Worm (Caenorhabditis elegans) whole organism, young adult: ENCODE results near the gene tin-10.
A peak's percentile ranks its signal among the peaks of the same experiment; 100 is the strongest.

ENCODE experiments used
- B0035.1 ChIP-seq: sonication (generic microtip); optimal IDR thresholded peaks from 2 replicates; lab custom pipeline; 2016; ENCODE audit warnings: missing genetic modification characterization, mild to moderate bottlenecking, missing compliant biosample characterization, missing genotype, missing genetic modification reagents
- B0261.1 ChIP-seq: sonication (generic microtip); optimal IDR thresholded peaks from 2 replicates; lab custom pipeline; 2016; ENCODE audit warnings: mild to moderate bottlenecking, missing genetic modification characterization, moderate library complexity, missing compliant biosample characterization
- D2030.7 ChIP-seq: fragments of 200-800 bp; sonication (Bioruptor generic); IDR thresholded peaks from 2 replicates; pipeline ENCODE4 v1.3.6; 2022; ENCODE audit warnings: missing genetic modification reagents, missing genetic modification characterization, missing compliant biosample characterization
- F10E7.11 ChIP-seq: sonication (generic microtip); optimal IDR thresholded peaks from 2 replicates; lab custom pipeline; 2017; ENCODE audit warnings: mild to moderate bottlenecking, missing genetic modification characterization, moderate library complexity, missing compliant biosample characterization
- F39B2.1 ChIP-seq: fragments of 200-800 bp; sonication (Bioruptor generic); IDR thresholded peaks from 2 replicates; pipeline ENCODE4 v1.3.6; 2022; ENCODE audit warnings: missing genetic modification reagents, missing genetic modification characterization, missing compliant biosample characterization
- F49E8.2 ChIP-seq: sonication (generic microtip); optimal IDR thresholded peaks from 3 replicates; lab custom pipeline; 2017; ENCODE audit warnings: missing genetic modification characterization, mild to moderate bottlenecking, missing compliant biosample characterization, antibody characterized with exemption, moderate library complexity; ENCODE audit not compliant: insufficient read depth
- Y67H2A.10 ChIP-seq: fragments of 200-800 bp; sonication (Bioruptor generic); conservative IDR thresholded peaks from 2 replicates; pipeline ENCODE4 v1.3.6; 2022; ENCODE audit warnings: missing genetic modification reagents, missing genetic modification characterization, missing compliant biosample characterization
- Y95B8A.8 ChIP-seq: fragments of 200-800 bp; sonication (Bioruptor generic); IDR thresholded peaks from 2 replicates; pipeline ENCODE4 v1.3.6; 2022; ENCODE audit warnings: missing genetic modification reagents, missing genetic modification characterization, missing compliant biosample characterization
- athp-1 ChIP-seq: sonication (generic microtip); optimal IDR thresholded peaks from 2 replicates; lab custom pipeline; 2017; ENCODE audit warnings: mild to moderate bottlenecking, missing genetic modification characterization, missing compliant biosample characterization
- attf-5 ChIP-seq: fragments of 200-800 bp; sonication (Bioruptor generic); optimal IDR thresholded peaks from 2 replicates; lab custom pipeline; 2018; ENCODE audit warnings: mild to moderate bottlenecking, missing genetic modification characterization, missing compliant biosample characterization
- bed-2 ChIP-seq: fragments of 200-800 bp; sonication (Bioruptor generic); IDR thresholded peaks from 2 replicates; pipeline ENCODE4 v1.3.6; 2022; ENCODE audit warnings: missing genetic modification reagents, missing genetic modification characterization, missing compliant biosample characterization
- ccch-3 ChIP-seq: fragments of 200-800 bp; sonication (Bioruptor generic); optimal IDR thresholded peaks from 2 replicates; lab custom pipeline; 2018; ENCODE audit warnings: mild to moderate bottlenecking, missing genetic modification characterization, missing compliant biosample characterization
- ceh-100 ChIP-seq: fragments of 200-800 bp; sonication (Bioruptor generic); IDR thresholded peaks from 2 replicates; pipeline ENCODE4 v1.3.6; 2022; ENCODE audit warnings: missing genetic modification reagents, missing genetic modification characterization, missing compliant biosample characterization
- die-1 ChIP-seq: sonication (generic microtip); optimal IDR thresholded peaks from 2 replicates; lab custom pipeline; 2016; ENCODE audit warnings: missing genotype, mild to moderate bottlenecking, missing genetic modification characterization, missing compliant biosample characterization
- dpl-1 ChIP-seq: fragments of 150-350 bp; optimal IDR thresholded peaks from 2 replicates; lab custom pipeline; 2014; ENCODE audit warnings: missing biosample characterization, missing genetic modification reagents, missing genetic modification characterization
- egl-44 ChIP-seq: fragments of 200-800 bp; sonication (Bioruptor generic); IDR thresholded peaks from 2 replicates; pipeline ENCODE4 v1.3.6; 2022; ENCODE audit warnings: missing genetic modification reagents, missing genetic modification characterization, missing compliant biosample characterization
- egrh-3 ChIP-seq: fragments of 200-800 bp; sonication (Bioruptor generic); IDR thresholded peaks from 2 replicates; pipeline ENCODE4 v1.3.6; 2022; ENCODE audit warnings: missing genetic modification reagents, missing genetic modification characterization, missing compliant biosample characterization
- ekl-4 ChIP-seq: fragments of 200-800 bp; sonication (Bioruptor generic); IDR thresholded peaks from 2 replicates; pipeline ENCODE4 v1.3.6; 2022; ENCODE audit warnings: missing genetic modification reagents, missing genetic modification characterization, missing compliant biosample characterization
- ets-4 ChIP-seq: fragments of 200-800 bp; sonication (Bioruptor generic); optimal IDR thresholded peaks from 2 replicates; lab custom pipeline; 2018; ENCODE audit warnings: mild to moderate bottlenecking, missing genetic modification characterization, missing compliant biosample characterization
- gei-17 ChIP-seq: fragments of 200-800 bp; sonication (Bioruptor generic); optimal IDR thresholded peaks from 2 replicates; lab custom pipeline; 2018; ENCODE audit warnings: mild to moderate bottlenecking, missing genetic modification characterization, missing compliant biosample characterization
- him-1 ChIP-seq: sonication (generic microtip); optimal IDR thresholded peaks from 2 replicates; lab custom pipeline; 2016; ENCODE audit warnings: missing genotype, missing genetic modification reagents, missing genetic modification characterization, missing compliant biosample characterization
- hlh-26 ChIP-seq: fragments of 200-800 bp; sonication (Bioruptor generic); conservative IDR thresholded peaks from 2 replicates; pipeline ENCODE4 v1.3.6; 2022; ENCODE audit warnings: missing genetic modification reagents, missing genetic modification characterization, missing compliant biosample characterization
- hmg-20 ChIP-seq: fragments of 200-800 bp; sonication (Bioruptor generic); IDR thresholded peaks from 2 replicates; pipeline ENCODE4 v1.3.6; 2022; ENCODE audit warnings: missing genetic modification reagents, missing genetic modification characterization, missing compliant biosample characterization
- lag-1 ChIP-seq: fragments of 200-800 bp; sonication (Bioruptor generic); IDR thresholded peaks from 2 replicates; pipeline ENCODE4 v1.3.6; 2022; ENCODE audit warnings: missing genetic modification reagents, missing genetic modification characterization, missing compliant biosample characterization
- lin-54 ChIP-seq: fragments of 200-800 bp; sonication (Bioruptor generic); optimal IDR thresholded peaks from 2 replicates; lab custom pipeline; 2018; ENCODE audit warnings: mild to moderate bottlenecking, missing genetic modification characterization, missing compliant biosample characterization
- lsy-27 ChIP-seq: sonication (generic microtip); optimal IDR thresholded peaks from 2 replicates; lab custom pipeline; 2017; ENCODE audit warnings: missing genetic modification characterization, mild to moderate bottlenecking, missing compliant biosample characterization, antibody characterized with exemption, missing genotype, borderline replicate concordance; ENCODE audit not compliant: insufficient read depth
- madf-8 ChIP-seq: fragments of 200-800 bp; sonication (Bioruptor generic); conservative IDR thresholded peaks from 2 replicates; pipeline ENCODE4 v1.3.6; 2022; ENCODE audit warnings: missing genetic modification reagents, missing genetic modification characterization, missing compliant biosample characterization
- mel-28 ChIP-seq: sonication (generic microtip); optimal IDR thresholded peaks from 2 replicates; lab custom pipeline; 2016; ENCODE audit warnings: borderline replicate concordance, mild to moderate bottlenecking, missing genetic modification characterization, missing compliant biosample characterization
- nfya-1 ChIP-seq: sonication (generic microtip); optimal IDR thresholded peaks from 2 replicates; lab custom pipeline; 2017; ENCODE audit warnings: antibody characterized with exemption, missing compliant biosample characterization, missing genetic modification characterization, borderline replicate concordance; ENCODE audit not compliant: insufficient read depth
- nfyb-1 ChIP-seq: fragments of 200-800 bp; sonication (Bioruptor generic); IDR thresholded peaks from 2 replicates; pipeline ENCODE4 v1.3.6; 2022; ENCODE audit warnings: missing genetic modification reagents, missing genetic modification characterization, missing compliant biosample characterization
- nhr-27 ChIP-seq: fragments of 200-800 bp; sonication (Bioruptor generic); optimal IDR thresholded peaks from 2 replicates; lab custom pipeline; 2018; ENCODE audit warnings: mild to moderate bottlenecking, missing genetic modification characterization, moderate library complexity, missing compliant biosample characterization
- pbrm-1 ChIP-seq: fragments of 200-800 bp; sonication (Bioruptor generic); IDR thresholded peaks from 2 replicates; pipeline ENCODE4 v1.3.6; 2022; ENCODE audit warnings: missing genetic modification reagents, missing genetic modification characterization, missing compliant biosample characterization
- repo-1 ChIP-seq: sonication (generic microtip); optimal IDR thresholded peaks from 2 replicates; lab custom pipeline; 2017; ENCODE audit warnings: mild to moderate bottlenecking, missing genetic modification characterization, missing compliant biosample characterization
- rpc-1 ChIP-seq, 2 experiments: fragments of 150-350 bp in 1 of 2; sonication (generic microtip) in 1 of 2; optimal IDR thresholded peaks; 2 replicates each; lab custom pipeline; 2014 to 2018; ENCODE audit warnings: missing biosample characterization in 1 of 2, missing genetic modification characterization in 1 of 2, missing genetic modification reagents in 1 of 2, missing genotype in 1 of 2
- snpc-3.4 ChIP-seq: sonication (generic microtip); optimal IDR thresholded peaks from 2 replicates; lab custom pipeline; 2017; ENCODE audit warnings: missing genetic modification characterization, mild to moderate bottlenecking, missing compliant biosample characterization, antibody characterized with exemption, moderate library complexity, missing genotype, missing genetic modification reagents
- snpc-4 ChIP-seq, 5 experiments: fragments of 150-350 bp in 1 of 5; sonication (generic microtip) in 4 of 5; optimal IDR thresholded peaks; 2 replicates each; lab custom pipeline; 2014 to 2018; ENCODE audit warnings: missing genetic modification characterization in 5 of 5, missing biosample characterization in 3 of 5, antibody characterized with exemption in 2 of 5, mild to moderate bottlenecking in 2 of 5, missing compliant biosample characterization in 2 of 5, missing genotype in 2 of 5, moderate library complexity in 2 of 5, missing genetic modification reagents in 1 of 5
- somi-1 ChIP-seq: fragments of 200-800 bp; sonication (Bioruptor generic); optimal IDR thresholded peaks from 2 replicates; lab custom pipeline; 2018; ENCODE audit warnings: mild to moderate bottlenecking, missing genetic modification characterization, missing compliant biosample characterization
- tbx-9 ChIP-seq: sonication (generic microtip); optimal IDR thresholded peaks from 2 replicates; lab custom pipeline; 2016; ENCODE audit warnings: borderline replicate concordance, missing genetic modification characterization, inconsistent platforms, missing compliant biosample characterization
- ztf-25 ChIP-seq: fragments of 200-800 bp; sonication (Bioruptor generic); IDR thresholded peaks from 2 replicates; pipeline ENCODE4 v1.3.6; 2022; ENCODE audit warnings: missing genetic modification reagents, missing genetic modification characterization, missing compliant biosample characterization
- ztf-26 ChIP-seq: sonication (generic microtip); optimal IDR thresholded peaks from 2 replicates; lab custom pipeline; 2017; ENCODE audit warnings: missing genetic modification characterization, missing compliant biosample characterization

The tin-10 gene

DNA sequence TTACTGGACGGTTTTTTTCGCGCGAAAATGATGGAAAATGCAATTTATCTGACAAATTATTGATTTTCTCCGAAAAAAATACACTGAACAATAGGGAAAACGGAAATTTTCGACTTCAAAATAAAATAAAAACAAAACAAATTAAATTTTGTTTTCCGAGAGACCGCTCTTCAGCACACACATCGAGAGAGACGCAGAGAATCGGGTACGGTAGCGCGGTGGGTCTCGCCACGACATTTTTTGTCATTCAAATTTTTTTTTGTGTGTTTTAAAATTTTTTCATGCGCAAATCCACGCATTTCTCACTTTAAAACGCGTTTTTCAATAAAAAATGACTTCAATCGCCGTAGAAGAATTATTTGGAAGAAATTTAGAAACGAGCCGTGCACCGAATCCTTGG, 21.4 kb upstream of the tin-10 start (continued):
- peak; percentile 85 for TF ChIP-seq lin-54 (GFP tag; lab: Kevin White, UChicago)
- no peak for TF ChIP-seq egrh-3 (GFP tag; lab: Robert Waterston, UW)
- TF ChIP-seq F39B2.1: no peak
- TF ChIP-seq ets-4 (GFP tag; lab: Kevin White, UChicago): no peak
- no peak for TF ChIP-seq somi-1 (GFP tag; lab: Kevin White, UChicago)
- TF ChIP-seq athp-1: no peak
- no peak for TF ChIP-seq F10E7.11 (tag; lab: Kevin White, UChicago)
- TF ChIP-seq nhr-27: no peak
- TF ChIP-seq nfyb-1 (GFP tag; lab: Robert Waterston, UW): no peak; the same call in 1 of the 2 replicates
- 0 out of 2 replicates have a peak, but pooled peaks have one; percentile 41 for TF ChIP-seq Y95B8A.8 (GFP tag; lab: Robert Waterston, UW)
- no peak for TF ChIP-seq dpl-1
- peak; percentile 74 for TF ChIP-seq F49E8.2
- no peak for TF ChIP-seq ztf-25 (GFP tag; lab: Robert Waterston, UW)
- TF ChIP-seq nfya-1 (tag; lab: Kevin White, UChicago): no peak
- no peak for TF ChIP-seq hmg-20
- TF ChIP-seq snpc-4 (GFP tag; optimal IDR thresholded peaks at IDR 0.05; lab: Kevin White, UChicago): no peak
- TF ChIP-seq snpc-4 (tag; optimal IDR thresholded peaks at IDR 0.05; lab: Kevin White, UChicago): no peak
- TF ChIP-seq tbx-9 (tag; lab: Kevin White, UChicago): no peak
- no peak for TF ChIP-seq lsy-27
- no peak for TF ChIP-seq mel-28
- TF ChIP-seq attf-5: no peak
- no peak for TF ChIP-seq gei-17
- TF ChIP-seq hlh-26: no peak
- no peak for TF ChIP-seq ztf-26 (tag; lab: Kevin White, UChicago)
- no peak for TF ChIP-seq repo-1 (tag; lab: Kevin White, UChicago)
- no peak for TF ChIP-seq bed-2 (GFP tag; lab: Robert Waterston, UW)
- no peak for TF ChIP-seq rpc-1 (optimal IDR thresholded peaks at IDR 0.05; lab: Kevin White, UChicago)
- no peak for TF ChIP-seq rpc-1 (tag; optimal IDR thresholded peaks at IDR 0.05; lab: Kevin White, UChicago)
- TF ChIP-seq ccch-3: no peak
- TF ChIP-seq die-1 (tag; lab: Kevin White, UChicago): no peak
- TF ChIP-seq Y67H2A.10 (GFP tag; lab: Robert Waterston, UW): no peak
- no peak for TF ChIP-seq ekl-4 (GFP tag; lab: Robert Waterston, UW)
- TF ChIP-seq B0261.1: no peak
- no peak for TF ChIP-seq him-1
- peak; percentile 84 for TF ChIP-seq D2030.7 (GFP tag; lab: Robert Waterston, UW)
- TF ChIP-seq ceh-100: peak; percentile 52; the same call in 1 of the 2 replicates
- no peak for TF ChIP-seq egl-44 (GFP tag; lab: Robert Waterston, UW)
- TF ChIP-seq madf-8 (GFP tag; lab: Robert Waterston, UW): peak; percentile 83
- peak; percentile 39; the same call in 1 of the 2 replicates for TF ChIP-seq pbrm-1 (GFP tag; lab: Robert Waterston, UW)
- peak; percentile 31 for TF ChIP-seq snpc-3.4
- TF ChIP-seq lag-1 (GFP tag; lab: Robert Waterston, UW): no peak
- no peak for TF ChIP-seq B0035.1 (tag; lab: Kevin White, UChicago)
